Fruit fly (Drosophila melanogaster): ENCODE data around the gene Kots.

Kots gene

dm6 chr3R:13978078-13978559 lies 14.1 kb upstream of the Kots start (continued):
- TF ChIP-seq Dek (tag; optimal IDR thresholded peaks at IDR 0.05): no peak
- no peak for TF ChIP-seq wor (GFP tag; IDR thresholded peaks at IDR 0.05)
- no peak for TF ChIP-seq z (GFP tag; IDR thresholded peaks at IDR 0.05)
- no peak for TF ChIP-seq Hmx (GFP tag; optimal IDR thresholded peaks at IDR 0.05)
- TF ChIP-seq vvl (GFP tag; IDR thresholded peaks at IDR 0.05): no peak; the same call in 1 of the 2 replicates
- TF ChIP-seq zfh2 (GFP tag; optimal IDR thresholded peaks at IDR 0.05): no peak
- TF ChIP-seq ems (GFP tag; optimal IDR thresholded peaks at IDR 0.05): no peak
- no peak for TF ChIP-seq CG6254 (GFP tag; optimal IDR thresholded peaks at IDR 0.05)
- TF ChIP-seq cas (GFP tag; IDR thresholded peaks at IDR 0.05): no peak
- TF ChIP-seq Nf-YA (GFP tag; IDR thresholded peaks at IDR 0.05): no peak
- peak; percentile 51 for TF ChIP-seq Vsx1 (GFP tag; optimal IDR thresholded peaks at IDR 0.05)
- no peak for TF ChIP-seq Atf-2 (GFP tag; optimal IDR thresholded peaks at IDR 0.05)
- no peak for TF ChIP-seq tna (GFP tag; IDR thresholded peaks at IDR 0.05; ENCODE audit: partially characterized antibody)
- TF ChIP-seq CG11456 (GFP tag; IDR thresholded peaks at IDR 0.05): no peak
- no peak for TF ChIP-seq CG15601 (tag; optimal IDR thresholded peaks at IDR 0.05)
- no peak for TF ChIP-seq lmd (GFP tag; IDR thresholded peaks at IDR 0.05)
- no peak for TF ChIP-seq CG6813 (GFP tag; optimal IDR thresholded peaks at IDR 0.05)
- peak; percentile 18 for TF ChIP-seq run (tag; optimal IDR thresholded peaks at IDR 0.05)
- no peak for TF ChIP-seq Hmr (GFP tag; optimal IDR thresholded peaks at IDR 0.05)
- TF ChIP-seq Hr3 (GFP tag; optimal IDR thresholded peaks at IDR 0.05): peak; percentile 29
- no peak for TF ChIP-seq ham (GFP tag; IDR thresholded peaks at IDR 0.05)
- no peak for TF ChIP-seq CG14441 (GFP tag; IDR thresholded peaks at IDR 0.05)
- no peak for TF ChIP-seq scrt (GFP tag; optimal IDR thresholded peaks at IDR 0.05)
- TF ChIP-seq slp2 (GFP tag; optimal IDR thresholded peaks at IDR 0.05): no peak
- TF ChIP-seq emc (GFP tag; optimal IDR thresholded peaks at IDR 0.05): no peak
- no peak for TF ChIP-seq CG17829 (tag; optimal IDR thresholded peaks at IDR 0.05)
- no peak for TF ChIP-seq CG12236 (GFP tag; optimal IDR thresholded peaks at IDR 0.05)
- no peak for TF ChIP-seq CG16863 (GFP tag; optimal IDR thresholded peaks at IDR 0.05)
- peak; percentile 18 for TF ChIP-seq kni (GFP tag; optimal IDR thresholded peaks at IDR 0.05)
- TF ChIP-seq cwo (GFP tag; optimal IDR thresholded peaks at IDR 0.05): no peak
- no peak for TF ChIP-seq CG14860 (GFP tag; IDR thresholded peaks at IDR 0.05; ENCODE audit: partially characterized antibody)
- TF ChIP-seq CG15696 (tag; optimal IDR thresholded peaks at IDR 0.05): no peak
- TF ChIP-seq HLH54F (GFP tag; optimal IDR thresholded peaks at IDR 0.05): no peak
- no peak for TF ChIP-seq Elba2 (GFP tag; optimal IDR thresholded peaks at IDR 0.05)
- TF ChIP-seq dmrt99B (tag; optimal IDR thresholded peaks at IDR 0.05): no peak
- TF ChIP-seq gsb-n (tag; optimal IDR thresholded peaks at IDR 0.05): no peak
- TF ChIP-seq CG4730 (GFP tag; IDR thresholded peaks at IDR 0.05): no peak
- no peak for TF ChIP-seq kay (GFP tag; optimal IDR thresholded peaks at IDR 0.05)
- no peak for TF ChIP-seq CG6689 (GFP tag; IDR thresholded peaks at IDR 0.05)
- no peak for TF ChIP-seq CG17361 (GFP tag; IDR thresholded peaks at IDR 0.05)
- no peak for TF ChIP-seq gcm2 (GFP tag; optimal IDR thresholded peaks at IDR 0.05)
- TF ChIP-seq GATAe (GFP tag; conservative IDR thresholded peaks at IDR 0.05): no peak
- no peak for TF ChIP-seq Six4 (GFP tag; optimal IDR thresholded peaks at IDR 0.05)
- no peak for TF ChIP-seq CG3847 (GFP tag; IDR thresholded peaks at IDR 0.05)
- peak; percentile 64 for TF ChIP-seq CG10321 (GFP tag; IDR thresholded peaks at IDR 0.05)
- no peak for TF ChIP-seq Ada2b (GFP tag; IDR thresholded peaks at IDR 0.05)
- TF ChIP-seq maf-S (GFP tag; optimal IDR thresholded peaks at IDR 0.05): no peak
- no peak for TF ChIP-seq CG8944 (GFP tag; optimal IDR thresholded peaks at IDR 0.05)
- TF ChIP-seq Rfx (GFP tag; IDR thresholded peaks at IDR 0.05): no peak
- TF ChIP-seq CG13894 (tag; optimal IDR thresholded peaks at IDR 0.05): peak; percentile 29
- TF ChIP-seq lov (optimal IDR thresholded peaks at IDR 0.05): no peak
- 0 out of 3 replicates have a peak, but pooled peaks have one; percentile 5 for TF ChIP-seq lov (GFP tag; IDR thresholded peaks at IDR 0.05)
- peak; percentile 31 for TF ChIP-seq CG10431 (GFP tag; optimal IDR thresholded peaks at IDR 0.05)
